1 fruit fly cellular context compared by ENCODE assay signal in the genomic region with DNA sequence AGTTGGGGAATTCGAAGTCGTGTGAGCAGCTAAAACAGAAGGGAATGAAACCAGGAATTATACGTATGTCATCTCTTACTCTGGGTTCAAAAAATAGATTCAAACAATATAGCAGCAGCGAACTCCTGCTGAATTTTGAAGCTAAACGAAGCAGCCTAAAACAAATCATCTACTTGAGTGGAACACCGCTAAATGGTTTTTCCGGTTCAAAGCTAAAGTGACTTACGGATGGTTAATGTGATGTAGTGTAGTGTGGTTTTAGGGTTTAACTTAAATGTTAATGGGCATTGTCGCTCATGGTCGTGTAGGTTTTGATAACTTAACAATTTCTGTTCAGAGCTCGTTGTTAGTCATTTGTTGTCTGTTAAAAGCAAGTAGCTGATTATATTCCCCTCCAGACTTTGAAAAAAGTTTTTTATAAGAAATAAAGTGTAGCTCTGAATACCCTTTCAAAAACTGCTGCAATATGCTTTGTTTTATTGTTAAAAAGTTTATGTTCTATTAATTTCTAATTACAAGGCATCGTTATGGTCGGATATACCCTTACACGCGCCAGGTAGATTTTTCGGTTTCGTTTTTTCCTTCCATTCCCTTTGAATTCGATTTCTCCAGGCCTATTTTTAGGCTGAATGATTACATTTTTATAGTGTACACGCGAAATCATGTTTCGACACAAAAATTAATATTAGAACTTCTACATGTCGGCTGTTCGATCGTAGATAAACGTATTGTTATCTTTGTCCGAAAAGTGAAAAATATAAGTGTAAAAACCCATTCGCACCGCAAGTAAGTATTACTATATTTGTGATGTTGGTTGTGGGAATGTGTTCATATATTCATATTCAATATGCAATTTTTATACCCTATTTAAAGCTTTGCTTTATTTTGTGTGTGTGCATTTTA.
TF ChIP-seq lines count a peak whose summit lies in the region.

No protein-coding gene starts in this region.

TF ChIP-seq in whole organism, embryonic, 481 proteins besides CTCF, POLR2A, EP300 and RAD21 (continued from another document and continues in another):
- peak; percentile 90 for TF ChIP-seq D19B (GFP tag; optimal IDR thresholded peaks at IDR 0.05; lab: Kevin White, UChicago)
- no peak for TF ChIP-seq Gsc (GFP tag; IDR thresholded peaks at IDR 0.05; lab: Robert Waterston, UW)
- TF ChIP-seq maf-S (GFP tag; optimal IDR thresholded peaks at IDR 0.05; lab: Kevin White, UChicago), result peak; percentile 91
- peak; percentile 62; the same call in 1 of the 2 replicates for TF ChIP-seq cas (GFP tag; IDR thresholded peaks at IDR 0.05; lab: Robert Waterston, UW)
- no peak for TF ChIP-seq tll (GFP tag; optimal IDR thresholded peaks at IDR 0.05; lab: Kevin White, UChicago)
- peak; percentile 89 for TF ChIP-seq CG16815 (GFP tag; optimal IDR thresholded peaks at IDR 0.05; lab: Kevin White, UChicago)
- TF ChIP-seq ham (GFP tag; IDR thresholded peaks at IDR 0.05; lab: Robert Waterston, UW), result no peak
- no peak for TF ChIP-seq CG9817 (tag; optimal IDR thresholded peaks at IDR 0.05; lab: Kevin White, UChicago)
- no peak for TF ChIP-seq dmrt99B (tag; optimal IDR thresholded peaks at IDR 0.05; lab: Kevin White, UChicago)
- no peak for TF ChIP-seq dimm (GFP tag; IDR thresholded peaks at IDR 0.05; lab: Robert Waterston, UW)
- TF ChIP-seq unc-4 (GFP tag; IDR thresholded peaks at IDR 0.05; lab: Robert Waterston, UW; ENCODE audit: partially characterized antibody), result no peak
- peak; percentile 90 for TF ChIP-seq tin (GFP tag; optimal IDR thresholded peaks at IDR 0.05; lab: Kevin White, UChicago)
- no peak for TF ChIP-seq cad (GFP tag; optimal IDR thresholded peaks at IDR 0.05; lab: Kevin White, UChicago)
- no peak for TF ChIP-seq CG43689 (GFP tag; IDR thresholded peaks at IDR 0.05; lab: Robert Waterston, UW)
- peak; percentile 93 for TF ChIP-seq Bteb2 (GFP tag; optimal IDR thresholded peaks at IDR 0.05; lab: Kevin White, UChicago)
- TF ChIP-seq bab2 (GFP tag; optimal IDR thresholded peaks at IDR 0.05; lab: Kevin White, UChicago), result peak; percentile 96
- TF ChIP-seq CG11504 (tag; optimal IDR thresholded peaks at IDR 0.05; lab: Kevin White, UChicago), result no peak
- TF ChIP-seq Fer3 (tag; optimal IDR thresholded peaks at IDR 0.05; lab: Kevin White, UChicago), result peak; percentile 89
- TF ChIP-seq CG8944 (GFP tag; optimal IDR thresholded peaks at IDR 0.05; lab: Kevin White, UChicago), result peak; percentile 92
- TF ChIP-seq CG12219 (GFP tag; optimal IDR thresholded peaks at IDR 0.05; lab: Kevin White, UChicago), result peak; percentile 89
- no peak for TF ChIP-seq ato (GFP tag; IDR thresholded peaks at IDR 0.05; lab: Robert Waterston, UW; ENCODE audit: partially characterized antibody)
- TF ChIP-seq CG10147 (GFP tag; optimal IDR thresholded peaks at IDR 0.05; lab: Kevin White, UChicago), result peak; percentile 88
- TF ChIP-seq ftz-f1 (GFP tag; optimal IDR thresholded peaks at IDR 0.05; lab: Kevin White, UChicago), result peak; percentile 35
- TF ChIP-seq Doc2 (GFP tag; IDR thresholded peaks at IDR 0.05; lab: Robert Waterston, UW), result no peak
- peak; percentile 77 for TF ChIP-seq CG9437 (GFP tag; optimal IDR thresholded peaks at IDR 0.05; lab: Kevin White, UChicago)
- TF ChIP-seq sd (tag; optimal IDR thresholded peaks at IDR 0.05; lab: Kevin White, UChicago), result no peak
- no peak for TF ChIP-seq zf30C (GFP tag; optimal IDR thresholded peaks at IDR 0.05; lab: Kevin White, UChicago)
- no peak for TF ChIP-seq Jarid2 (GFP tag; optimal IDR thresholded peaks at IDR 0.05; lab: Kevin White, UChicago)
- TF ChIP-seq CG1603 (tag; optimal IDR thresholded peaks at IDR 0.05; lab: Kevin White, UChicago), result peak; percentile 81
- peak in 1 of 2 experiments; percentile 45 for TF ChIP-seq pan (optimal IDR thresholded peaks at IDR 0.05; lab: Kevin White, UChicago)
- TF ChIP-seq pan (GFP tag; optimal IDR thresholded peaks at IDR 0.05 in 1 of 2, IDR thresholded peaks at IDR 0.05 in 1 of 2), result no peak
- peak; percentile 92 for TF ChIP-seq ATbp (GFP tag; optimal IDR thresholded peaks at IDR 0.05; lab: Kevin White, UChicago)
- TF ChIP-seq Dll (GFP tag; IDR thresholded peaks at IDR 0.05; lab: Robert Waterston, UW; ENCODE audit: partially characterized antibody), result no peak
- peak; percentile 87 for TF ChIP-seq Spps (tag; optimal IDR thresholded peaks at IDR 0.05; lab: Kevin White, UChicago)
- TF ChIP-seq CG4707 (GFP tag; optimal IDR thresholded peaks at IDR 0.05; lab: Kevin White, UChicago), result peak; percentile 82
- TF ChIP-seq mirr (GFP tag; optimal IDR thresholded peaks at IDR 0.05; lab: Kevin White, UChicago), result no peak
- peak; percentile 89 for TF ChIP-seq CG12155 (GFP tag; optimal IDR thresholded peaks at IDR 0.05; lab: Kevin White, UChicago)
- TF ChIP-seq Bgb (GFP tag; IDR thresholded peaks at IDR 0.05; lab: Robert Waterston, UW; ENCODE audit: partially characterized antibody), result peak; percentile 64; the same call in 1 of the 2 replicates
- TF ChIP-seq CG10959 (GFP tag; IDR thresholded peaks at IDR 0.05; lab: Robert Waterston, UW), result no peak
- TF ChIP-seq tio (GFP tag; optimal IDR thresholded peaks at IDR 0.05; lab: Kevin White, UChicago), result peak; percentile 92
- peak; percentile 68 for TF ChIP-seq Elba2 (GFP tag; optimal IDR thresholded peaks at IDR 0.05; lab: Kevin White, UChicago)
- TF ChIP-seq ro (GFP tag; IDR thresholded peaks at IDR 0.05; lab: Robert Waterston, UW), result no peak; the same call in 1 of the 2 replicates
- no peak; the same call in 1 of the 2 replicates for TF ChIP-seq al (GFP tag; IDR thresholded peaks at IDR 0.05; lab: Robert Waterston, UW)
- TF ChIP-seq CG4404 (GFP tag; IDR thresholded peaks at IDR 0.05; lab: Robert Waterston, UW), result no peak
- peak; percentile 92 for TF ChIP-seq CG6254 (GFP tag; optimal IDR thresholded peaks at IDR 0.05; lab: Kevin White, UChicago)
- TF ChIP-seq bsh (GFP tag; optimal IDR thresholded peaks at IDR 0.05; lab: Kevin White, UChicago), result peak; percentile 89 to 96
- no peak; the same call in 1 of the 2 replicates for TF ChIP-seq Rfx (GFP tag; IDR thresholded peaks at IDR 0.05; lab: Robert Waterston, UW)
- TF ChIP-seq Asciz (GFP tag; optimal IDR thresholded peaks at IDR 0.05; lab: Kevin White, UChicago), result peak; percentile 94
- no peak; the same call in 1 of the 2 replicates for TF ChIP-seq CG6689 (GFP tag; IDR thresholded peaks at IDR 0.05; lab: Robert Waterston, UW)
- no peak for TF ChIP-seq Blimp-1 (GFP tag; optimal IDR thresholded peaks at IDR 0.05; lab: Kevin White, UChicago)
- no peak for TF ChIP-seq vnd (GFP tag; IDR thresholded peaks at IDR 0.05; lab: Robert Waterston, UW; ENCODE audit: partially characterized antibody)
- peak; percentile 88 for TF ChIP-seq CG1647 (GFP tag; optimal IDR thresholded peaks at IDR 0.05; lab: Kevin White, UChicago)
- peak; percentile 73 for TF ChIP-seq CG6765 (GFP tag; optimal IDR thresholded peaks at IDR 0.05; lab: Kevin White, UChicago)
- peak; percentile 93 for TF ChIP-seq Hr3 (GFP tag; optimal IDR thresholded peaks at IDR 0.05; lab: Kevin White, UChicago)
- peak; percentile 69 for TF ChIP-seq ab (GFP tag; optimal IDR thresholded peaks at IDR 0.05; lab: Kevin White, UChicago)
- peak; percentile 15 for TF ChIP-seq BEAF-32 (GFP tag; optimal IDR thresholded peaks at IDR 0.05; lab: Kevin White, UChicago)
- TF ChIP-seq NFAT (GFP tag; IDR thresholded peaks at IDR 0.05; lab: Robert Waterston, UW), result no peak
- no peak for TF ChIP-seq CG8478 (optimal IDR thresholded peaks at IDR 0.05; lab: Kevin White, UChicago)
- no peak for TF ChIP-seq nerfin-2 (GFP tag; IDR thresholded peaks at IDR 0.05; lab: Robert Waterston, UW; ENCODE audit: partially characterized antibody)
- TF ChIP-seq Stat92E (GFP tag; optimal IDR thresholded peaks at IDR 0.05; lab: Kevin White, UChicago), result peak in 1 of 3 experiments; percentile 75
- no peak for TF ChIP-seq CkIIα-i1 (GFP tag; IDR thresholded peaks at IDR 0.05; lab: Robert Waterston, UW)
- TF ChIP-seq CG14441 (GFP tag; IDR thresholded peaks at IDR 0.05; lab: Robert Waterston, UW), result no peak; the same call in 1 of the 2 replicates
- TF ChIP-seq CG33213 (GFP tag; optimal IDR thresholded peaks at IDR 0.05; lab: Kevin White, UChicago), result peak; percentile 85
- peak; percentile 94 for TF ChIP-seq nmo (GFP tag; optimal IDR thresholded peaks at IDR 0.05; lab: Kevin White, UChicago)
- TF ChIP-seq knrl (GFP tag; IDR thresholded peaks at IDR 0.05; lab: Robert Waterston, UW; ENCODE audit: partially characterized antibody), result no peak
- no peak; the same call in 1 of the 2 replicates for TF ChIP-seq CG31441 (GFP tag; IDR thresholded peaks at IDR 0.05; lab: Robert Waterston, UW)
- peak; percentile 93 for TF ChIP-seq CG1792 (GFP tag; optimal IDR thresholded peaks at IDR 0.05; lab: Kevin White, UChicago)
- TF ChIP-seq tx (GFP tag; optimal IDR thresholded peaks at IDR 0.05; lab: Kevin White, UChicago), result peak; percentile 93
- TF ChIP-seq dati (GFP tag; IDR thresholded peaks at IDR 0.05; lab: Robert Waterston, UW), result no peak; the same call in 1 of the 2 replicates
- TF ChIP-seq HHEX (GFP tag; optimal IDR thresholded peaks at IDR 0.05; lab: Kevin White, UChicago), result peak; percentile 87
- peak; percentile 95 for TF ChIP-seq Camta (GFP tag; optimal IDR thresholded peaks at IDR 0.05; lab: Kevin White, UChicago)
- peak; percentile 89 for TF ChIP-seq CG15601 (tag; optimal IDR thresholded peaks at IDR 0.05; lab: Kevin White, UChicago)
- peak; percentile 89 for TF ChIP-seq CG14050 (GFP tag; IDR thresholded peaks at IDR 0.05; lab: Robert Waterston, UW)
- peak; percentile 93 for TF ChIP-seq CG9609 (GFP tag; optimal IDR thresholded peaks at IDR 0.05; lab: Kevin White, UChicago)
- TF ChIP-seq gem (tag; optimal IDR thresholded peaks at IDR 0.05; lab: Kevin White, UChicago), result peak; percentile 98
- peak; percentile 73 for TF ChIP-seq bcd (GFP tag; optimal IDR thresholded peaks at IDR 0.05; lab: Kevin White, UChicago)
- TF ChIP-seq Bdp1 (GFP tag; optimal IDR thresholded peaks at IDR 0.05; lab: Kevin White, UChicago), result no peak
- no peak for TF ChIP-seq klu (GFP tag; IDR thresholded peaks at IDR 0.05; lab: Robert Waterston, UW)
- no peak for TF ChIP-seq Abd-B (GFP tag; optimal IDR thresholded peaks at IDR 0.05; lab: Kevin White, UChicago)
- peak; percentile 91 for TF ChIP-seq grau (tag; optimal IDR thresholded peaks at IDR 0.05; lab: Kevin White, UChicago)
- TF ChIP-seq CG1529 (GFP tag; optimal IDR thresholded peaks at IDR 0.05; lab: Kevin White, UChicago), result peak; percentile 92
- no peak for TF ChIP-seq Dip2 (GFP tag; IDR thresholded peaks at IDR 0.05; lab: Robert Waterston, UW)
- TF ChIP-seq repo (GFP tag; optimal IDR thresholded peaks at IDR 0.05; lab: Kevin White, UChicago), result peak; percentile 79
- TF ChIP-seq CG15073 (GFP tag; optimal IDR thresholded peaks at IDR 0.05; lab: Kevin White, UChicago), result peak; percentile 65
- no peak for TF ChIP-seq CG11247 (GFP tag; IDR thresholded peaks at IDR 0.05; lab: Robert Waterston, UW)
- TF ChIP-seq fd3F (GFP tag; optimal IDR thresholded peaks at IDR 0.05; lab: Kevin White, UChicago), result peak; percentile 84
- TF ChIP-seq ems (GFP tag; optimal IDR thresholded peaks at IDR 0.05; lab: Kevin White, UChicago), result no peak
- TF ChIP-seq Atf6 (GFP tag; IDR thresholded peaks at IDR 0.05; lab: Robert Waterston, UW), result peak; percentile 95
- TF ChIP-seq CG11398 (GFP tag; optimal IDR thresholded peaks at IDR 0.05; lab: Kevin White, UChicago), result peak; percentile 91
- TF ChIP-seq otp (GFP tag; IDR thresholded peaks at IDR 0.05; lab: Robert Waterston, UW), result no peak
- peak; percentile 94 for TF ChIP-seq Chrac-16 (GFP tag; optimal IDR thresholded peaks at IDR 0.05; lab: Kevin White, UChicago)
- peak in 1 of 2 experiments; percentile 90 for TF ChIP-seq Eip74EF (GFP tag; optimal IDR thresholded peaks at IDR 0.05; lab: Kevin White, UChicago)
- TF ChIP-seq Meics (GFP tag; optimal IDR thresholded peaks at IDR 0.05; lab: Kevin White, UChicago), result peak; percentile 89
- TF ChIP-seq CG31224 (GFP tag; IDR thresholded peaks at IDR 0.05; lab: Robert Waterston, UW), result no peak
- TF ChIP-seq CG3407 (GFP tag; optimal IDR thresholded peaks at IDR 0.05; lab: Kevin White, UChicago), result peak; percentile 89
- TF ChIP-seq CG9727 (GFP tag; optimal IDR thresholded peaks at IDR 0.05; lab: Kevin White, UChicago), result no peak
- TF ChIP-seq CG1233 (GFP tag; optimal IDR thresholded peaks at IDR 0.05; lab: Kevin White, UChicago), result peak; percentile 89
- TF ChIP-seq da (GFP tag; optimal IDR thresholded peaks at IDR 0.05; lab: Kevin White, UChicago), result peak; percentile 50
- peak; percentile 96 for TF ChIP-seq Xbp1 (GFP tag; optimal IDR thresholded peaks at IDR 0.05; lab: Kevin White, UChicago)
- TF ChIP-seq disco-r (GFP tag; optimal IDR thresholded peaks at IDR 0.05; lab: Kevin White, UChicago), result peak; percentile 85
- TF ChIP-seq CG7786 (GFP tag; optimal IDR thresholded peaks at IDR 0.05; lab: Kevin White, UChicago), result peak; percentile 95
- TF ChIP-seq lmd (GFP tag; IDR thresholded peaks at IDR 0.05; lab: Robert Waterston, UW), result no peak
- TF ChIP-seq CG10979 (tag; optimal IDR thresholded peaks at IDR 0.05; lab: Kevin White, UChicago), result peak; percentile 94
- TF ChIP-seq CG2120 (GFP tag; optimal IDR thresholded peaks at IDR 0.05; lab: Kevin White, UChicago), result peak; percentile 96
- no peak; the same call in 3 of the 4 replicates for TF ChIP-seq Gug (GFP tag; IDR thresholded peaks at IDR 0.05; lab: Robert Waterston, UW)
- TF ChIP-seq CG4282 (GFP tag; optimal IDR thresholded peaks at IDR 0.05; lab: Kevin White, UChicago), result peak; percentile 86
- peak; percentile 88 for TF ChIP-seq CG5245 (GFP tag; optimal IDR thresholded peaks at IDR 0.05; lab: Kevin White, UChicago)
- TF ChIP-seq kay (GFP tag; optimal IDR thresholded peaks at IDR 0.05; lab: Kevin White, UChicago), result peak; percentile 95
- peak; percentile 79; the same call in 1 of the 2 replicates for TF ChIP-seq CG11085 (GFP tag; IDR thresholded peaks at IDR 0.05; lab: Robert Waterston, UW)
- no peak; the same call in 1 of the 2 replicates for TF ChIP-seq ap (GFP tag; IDR thresholded peaks at IDR 0.05; lab: Robert Waterston, UW)
- no peak; the same call in 2 of the 3 replicates for TF ChIP-seq CG11093 (GFP tag; IDR thresholded peaks at IDR 0.05; lab: Robert Waterston, UW)
- peak; percentile 89 for TF ChIP-seq pita (GFP tag; optimal IDR thresholded peaks at IDR 0.05; lab: Kevin White, UChicago)
- no peak for TF ChIP-seq chm (GFP tag; IDR thresholded peaks at IDR 0.05; lab: Robert Waterston, UW)
- no peak for TF ChIP-seq GATAe (GFP tag; conservative IDR thresholded peaks at IDR 0.05; lab: Robert Waterston, UW)
- TF ChIP-seq row (GFP tag; IDR thresholded peaks at IDR 0.05; lab: Robert Waterston, UW), result peak; percentile 96
- TF ChIP-seq CG10366 (GFP tag; IDR thresholded peaks at IDR 0.05; lab: Robert Waterston, UW), result no peak
- TF ChIP-seq Pdp1 (GFP tag; optimal IDR thresholded peaks at IDR 0.05; lab: Kevin White, UChicago), result peak; percentile 92 to 94
- TF ChIP-seq E2f1 (GFP tag; IDR thresholded peaks at IDR 0.05; lab: Robert Waterston, UW), result no peak; the same call in 1 of the 2 replicates
- TF ChIP-seq Taf1 (GFP tag; IDR thresholded peaks at IDR 0.05; lab: Robert Waterston, UW), result 0 out of 2 replicates have a peak, but pooled peaks have one; percentile 84
